Worm (Caenorhabditis elegans) whole organism, young adult: ENCODE results near the gene C28C12.11.

ENCODE experiments used
- F57C9.4 ChIP-seq: sonication (generic microtip); optimal IDR thresholded peaks from 2 replicates; lab custom pipeline; 2017; ENCODE audit warnings: mild to moderate bottlenecking, missing genetic modification characterization, missing compliant biosample characterization
- Y56A3A.18 ChIP-seq: fragments of 200-800 bp; sonication (Bioruptor generic); IDR thresholded peaks from 2 replicates; pipeline ENCODE4 v1.3.6; 2022; ENCODE audit warnings: missing genetic modification reagents, missing genetic modification characterization, missing compliant biosample characterization
- Y79H2A.3 ChIP-seq: fragments of 200-800 bp; sonication (Bioruptor generic); conservative IDR thresholded peaks from 2 replicates; pipeline ENCODE4 v1.3.6; 2022; ENCODE audit warnings: missing genetic modification reagents, missing genetic modification characterization, missing compliant biosample characterization
- Y95B8A.8 ChIP-seq: fragments of 200-800 bp; sonication (Bioruptor generic); IDR thresholded peaks from 2 replicates; pipeline ENCODE4 v1.3.6; 2022; ENCODE audit warnings: missing genetic modification reagents, missing genetic modification characterization, missing compliant biosample characterization
- aptf-2 ChIP-seq: fragments of 200-800 bp; sonication (Bioruptor generic); conservative IDR thresholded peaks from 2 replicates; pipeline ENCODE4 v1.3.6; 2022; ENCODE audit warnings: missing genetic modification reagents, missing genetic modification characterization, missing compliant biosample characterization
- atf-7 ChIP-seq: sonication (generic microtip); optimal IDR thresholded peaks from 2 replicates; lab custom pipeline; 2017; ENCODE audit warnings: mild to moderate bottlenecking, missing genetic modification characterization, missing compliant biosample characterization
- attf-3 ChIP-seq: fragments of 200-800 bp; sonication (Bioruptor generic); conservative IDR thresholded peaks from 2 replicates; pipeline ENCODE4 v1.3.6; 2022; ENCODE audit warnings: missing genetic modification reagents, missing genetic modification characterization, missing compliant biosample characterization
- ceh-27 ChIP-seq: fragments of 200-800 bp; sonication (Bioruptor generic); optimal IDR thresholded peaks from 2 replicates; lab custom pipeline; 2018; ENCODE audit warnings: mild to moderate bottlenecking, missing genetic modification characterization, moderate library complexity, missing compliant biosample characterization
- ceh-58 ChIP-seq: fragments of 200-800 bp; sonication (Bioruptor generic); IDR thresholded peaks from 2 replicates; pipeline ENCODE4 v1.3.6; 2022; ENCODE audit warnings: missing genetic modification characterization, missing compliant biosample characterization
- egl-18 ChIP-seq: fragments of 200-800 bp; sonication (Bioruptor generic); IDR thresholded peaks from 2 replicates; pipeline ENCODE4 v1.3.6; 2022; ENCODE audit warnings: missing genetic modification reagents, missing genetic modification characterization, missing compliant biosample characterization
- egrh-3 ChIP-seq: fragments of 200-800 bp; sonication (Bioruptor generic); IDR thresholded peaks from 2 replicates; pipeline ENCODE4 v1.3.6; 2022; ENCODE audit warnings: missing genetic modification reagents, missing genetic modification characterization, missing compliant biosample characterization
- gei-17 ChIP-seq: fragments of 200-800 bp; sonication (Bioruptor generic); optimal IDR thresholded peaks from 2 replicates; lab custom pipeline; 2018; ENCODE audit warnings: mild to moderate bottlenecking, missing genetic modification characterization, missing compliant biosample characterization
- hlh-12 ChIP-seq: sonication (generic microtip); optimal IDR thresholded peaks from 2 replicates; lab custom pipeline; 2016; ENCODE audit warnings: missing genetic modification characterization, missing compliant biosample characterization
- lir-1 ChIP-seq: fragments of 200-800 bp; sonication (Bioruptor generic); conservative IDR thresholded peaks from 2 replicates; pipeline ENCODE4 v1.3.6; 2022; ENCODE audit warnings: missing genetic modification reagents, missing genetic modification characterization, missing compliant biosample characterization
- lsy-27 ChIP-seq: sonication (generic microtip); optimal IDR thresholded peaks from 2 replicates; lab custom pipeline; 2017; ENCODE audit warnings: missing genetic modification characterization, mild to moderate bottlenecking, missing compliant biosample characterization, antibody characterized with exemption, missing genotype, borderline replicate concordance; ENCODE audit not compliant: insufficient read depth
- madf-10 ChIP-seq: sonication (generic microtip); optimal IDR thresholded peaks from 2 replicates; lab custom pipeline; 2016; ENCODE audit warnings: mild to moderate bottlenecking, missing genetic modification characterization, missing compliant biosample characterization
- nfyb-1 ChIP-seq: fragments of 200-800 bp; sonication (Bioruptor generic); IDR thresholded peaks from 2 replicates; pipeline ENCODE4 v1.3.6; 2022; ENCODE audit warnings: missing genetic modification reagents, missing genetic modification characterization, missing compliant biosample characterization
- nhr-179 ChIP-seq: sonication (generic microtip); optimal IDR thresholded peaks from 2 replicates; lab custom pipeline; 2016; ENCODE audit warnings: mild to moderate bottlenecking, missing genetic modification characterization, missing compliant biosample characterization
- nhr-80 ChIP-seq: sonication (generic microtip); optimal IDR thresholded peaks from 2 replicates; lab custom pipeline; 2016; ENCODE audit warnings: missing genetic modification characterization, missing compliant biosample characterization
- nhr-90 ChIP-seq: sonication (generic microtip); optimal IDR thresholded peaks from 2 replicates; lab custom pipeline; 2016; ENCODE audit warnings: missing genotype, mild to moderate bottlenecking, missing genetic modification characterization, missing compliant biosample characterization
- rec-8 ChIP-seq, 2 experiments: sonication (generic microtip); optimal IDR thresholded peaks; 2 replicates each; lab custom pipeline; 2016; ENCODE audit warnings: mild to moderate bottlenecking in 2 of 2, missing genetic modification characterization in 2 of 2, missing genetic modification reagents in 2 of 2, missing genotype in 2 of 2, missing biosample characterization in 1 of 2, missing compliant biosample characterization in 1 of 2, moderate library complexity in 1 of 2
- sea-2 ChIP-seq: fragments of 200-800 bp; sonication (Bioruptor generic); IDR thresholded peaks from 2 replicates; pipeline ENCODE4 v1.3.6; 2022; ENCODE audit warnings: missing genetic modification characterization, missing compliant biosample characterization
- snpc-1.3 ChIP-seq: sonication (generic microtip); optimal IDR thresholded peaks from 2 replicates; lab custom pipeline; 2017; ENCODE audit warnings: missing genetic modification characterization, mild to moderate bottlenecking, missing compliant biosample characterization, antibody characterized with exemption, moderate library complexity, missing genotype, missing genetic modification reagents; ENCODE audit not compliant: insufficient read depth
- snpc-4 ChIP-seq, 5 experiments: fragments of 150-350 bp in 1 of 5; sonication (generic microtip) in 4 of 5; optimal IDR thresholded peaks; 2 replicates each; lab custom pipeline; 2014 to 2018; ENCODE audit warnings: missing genetic modification characterization in 5 of 5, missing biosample characterization in 3 of 5, antibody characterized with exemption in 2 of 5, mild to moderate bottlenecking in 2 of 5, missing compliant biosample characterization in 2 of 5, missing genotype in 2 of 5, moderate library complexity in 2 of 5, missing genetic modification reagents in 1 of 5
- sptf-2 ChIP-seq: fragments of 200-800 bp; sonication (Bioruptor generic); optimal IDR thresholded peaks from 2 replicates; lab custom pipeline; 2018; ENCODE audit warnings: mild to moderate bottlenecking, missing genetic modification characterization, missing compliant biosample characterization
- tbx-9 ChIP-seq: sonication (generic microtip); optimal IDR thresholded peaks from 2 replicates; lab custom pipeline; 2016; ENCODE audit warnings: borderline replicate concordance, missing genetic modification characterization, inconsistent platforms, missing compliant biosample characterization
- zfh-2 ChIP-seq: fragments of 200-800 bp; sonication (Bioruptor generic); conservative IDR thresholded peaks from 2 replicates; pipeline ENCODE4 v1.3.6; 2022; ENCODE audit warnings: missing genetic modification reagents, missing genetic modification characterization, missing compliant biosample characterization
- zim-3 ChIP-seq: sonication (generic microtip); optimal IDR thresholded peaks from 2 replicates; lab custom pipeline; 2017; ENCODE audit warnings: mild to moderate bottlenecking, missing genetic modification characterization, moderate library complexity, missing compliant biosample characterization
- ztf-18 ChIP-seq: sonication (generic microtip); optimal IDR thresholded peaks from 2 replicates; lab custom pipeline; 2016; ENCODE audit warnings: missing genotype, mild to moderate bottlenecking, missing genetic modification characterization, missing compliant biosample characterization
- ztf-28 ChIP-seq: fragments of 200-800 bp; sonication (Bioruptor generic); IDR thresholded peaks from 2 replicates; pipeline ENCODE4 v1.3.6; 2022; ENCODE audit warnings: missing genetic modification reagents, missing genetic modification characterization, missing compliant biosample characterization
- ztf-3 ChIP-seq: fragments of 200-800 bp; sonication (Bioruptor generic); optimal IDR thresholded peaks from 2 replicates; lab custom pipeline; 2018; ENCODE audit warnings: mild to moderate bottlenecking, missing genetic modification characterization, missing compliant biosample characterization
- ztf-6 ChIP-seq: fragments of 200-800 bp; sonication (Bioruptor generic); IDR thresholded peaks from 2 replicates; pipeline ENCODE4 v1.3.6; 2022; ENCODE audit warnings: missing genetic modification reagents, missing genetic modification characterization, missing compliant biosample characterization

The C28C12.11 gene

ce11 chrIV:8481308-8481707 is 7.5 kb downstream of the C28C12.11 start, which contains the start of gene spp-8 (continued):
- TF ChIP-seq Y56A3A.18, result no peak
- peak; percentile 94 for TF ChIP-seq nhr-80 (tag; lab: Kevin White, UChicago)
- no peak for TF ChIP-seq aptf-2 (GFP tag; lab: Robert Waterston, UW)
- TF ChIP-seq nhr-90, result peak; percentile 41
- no peak for TF ChIP-seq attf-3 (GFP tag; lab: Robert Waterston, UW)
- TF ChIP-seq zim-3 (tag; lab: Kevin White, UChicago), result no peak
- TF ChIP-seq ceh-58 (GFP tag; lab: Robert Waterston, UW), result no peak
- TF ChIP-seq ztf-18, result no peak
- TF ChIP-seq atf-7 (tag; lab: Kevin White, UChicago), result peak; percentile 38
- no peak for TF ChIP-seq snpc-4 (GFP tag; optimal IDR thresholded peaks at IDR 0.05; lab: Kevin White, UChicago)
- no peak for TF ChIP-seq snpc-4 (tag; optimal IDR thresholded peaks at IDR 0.05; lab: Kevin White, UChicago)

DNA sequence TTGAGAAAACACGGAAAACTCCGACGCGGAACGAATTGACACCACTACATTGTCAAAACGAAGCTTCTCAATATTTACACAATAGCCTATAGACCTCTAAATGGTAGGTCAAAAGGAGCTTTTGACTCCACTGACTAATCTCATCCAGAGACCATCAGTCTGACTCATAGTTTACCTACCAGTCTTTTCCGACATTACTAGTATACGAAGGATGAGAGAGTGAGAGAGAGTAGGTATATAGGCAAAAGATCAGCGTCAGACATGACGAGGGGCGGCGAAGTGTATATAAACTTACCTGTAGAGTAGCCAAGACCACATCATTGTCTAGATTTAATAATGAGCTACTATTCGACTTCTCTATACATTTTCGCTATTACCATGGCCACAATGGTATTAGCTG is 13.3 kb downstream of the C28C12.11 start, which contains the start of gene srlf-3:
Gene srlf-3 (plus strand): TSS at position 301 of the 400 bp plus-strand sequence.
- no peak for TF ChIP-seq ceh-27 (GFP tag; lab: Kevin White, UChicago)
- TF ChIP-seq, all 124 proteins: peak for 0

- TF ChIP-seq zfh-2 (GFP tag; lab: Robert Waterston, UW) (0 out of 2 replicates have a peak, but pooled peaks have one; percentile 25), snpc-1.3 (tag; lab: Kevin White, UChicago) (no peak)
Measured at ce11 chrIV:8488043-8488442, 14.2 kb downstream of the C28C12.11 start.

DNA sequence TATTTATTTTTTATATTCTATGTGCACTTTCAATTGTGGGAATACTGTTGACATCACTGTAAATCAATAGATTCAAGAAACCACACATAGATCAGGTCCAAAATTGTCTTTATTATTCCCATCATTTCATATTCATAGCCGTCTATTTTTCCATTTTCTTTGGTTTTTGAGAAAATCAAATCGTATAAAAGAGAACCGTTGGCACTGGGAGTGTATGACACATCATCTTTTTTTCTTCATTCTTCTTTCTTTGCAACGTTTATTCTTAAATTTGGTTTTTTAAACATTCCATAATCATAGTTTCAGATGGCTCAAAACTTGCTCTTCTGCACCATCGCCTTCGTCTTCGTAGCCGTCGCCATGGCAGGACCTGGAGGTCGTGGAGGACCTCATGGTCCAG is 16.1 kb downstream of the C28C12.11 start, which contains the start of gene srlf-2:
Gene srlf-2 (plus strand): TSS at position 301 of the 400 bp plus-strand sequence.
- no peak for TF ChIP-seq sptf-2
- TF ChIP-seq hlh-12 (tag; lab: Kevin White, UChicago), result no peak
- no peak for TF ChIP-seq ztf-3 (GFP tag; lab: Kevin White, UChicago)
- no peak for TF ChIP-seq Y79H2A.3 (GFP tag; lab: Robert Waterston, UW)
- no peak for TF ChIP-seq egrh-3 (GFP tag; lab: Robert Waterston, UW)
- no peak for TF ChIP-seq ztf-28
- TF ChIP-seq lir-1 (GFP tag; lab: Robert Waterston, UW), result no peak
- TF ChIP-seq egl-18, result no peak
- no peak for TF ChIP-seq Y95B8A.8 (GFP tag; lab: Robert Waterston, UW)
- TF ChIP-seq nhr-179 (tag; lab: Kevin White, UChicago), result no peak
- no peak for TF ChIP-seq tbx-9 (tag; lab: Kevin White, UChicago)
- no peak for TF ChIP-seq ztf-6 (GFP tag; lab: Robert Waterston, UW)
- no peak for TF ChIP-seq gei-17 (GFP tag; lab: Kevin White, UChicago)
- no peak for TF ChIP-seq nfyb-1
- no peak for TF ChIP-seq aptf-2 (GFP tag; lab: Robert Waterston, UW)
- TF ChIP-seq F57C9.4 (tag; lab: Kevin White, UChicago), result no peak
- TF ChIP-seq lsy-27 (tag; lab: Kevin White, UChicago), result no peak
- no peak for TF ChIP-seq madf-10 (tag; lab: Kevin White, UChicago)
- TF ChIP-seq rec-8 (tag; optimal IDR thresholded peaks at IDR 0.05; lab: Kevin White, UChicago), result no peak
- TF ChIP-seq sea-2 (GFP tag; lab: Robert Waterston, UW), result no peak
